Worm (Caenorhabditis elegans): ENCODE measurements around the gene C05D11.13.
A peak's percentile ranks its signal among the peaks of the same experiment; 100 is the strongest.

Gene C05D11.13

DNA sequence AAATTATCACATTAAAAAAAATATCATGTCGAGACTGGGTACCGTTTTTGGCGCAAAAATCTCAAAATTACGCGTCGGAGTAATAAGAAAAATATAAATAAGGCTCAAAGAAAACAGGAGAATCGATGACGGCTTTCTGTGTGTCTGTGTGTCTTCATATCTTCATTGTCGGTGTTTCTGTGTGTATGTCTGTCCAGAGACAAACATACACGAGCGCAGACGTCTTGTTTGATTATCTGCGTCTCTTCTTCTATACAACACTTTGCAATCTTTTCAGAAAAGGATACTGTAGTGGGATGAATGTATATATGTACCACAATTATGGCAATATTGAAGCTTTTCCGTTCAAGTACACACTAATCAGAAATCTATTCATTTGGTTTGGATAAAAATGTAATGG, at the start of gene C05D11.13:
C05D11.13 (minus strand) TSS at position 252 of the 400 bp plus-strand sequence.
- TF ChIP-seq sox-4 (tag; optimal IDR thresholded peaks at IDR 0.05) = no peak
- no peak for TF ChIP-seq C38D4.7 (GFP tag; optimal IDR thresholded peaks at IDR 0.05)
- no peak for TF ChIP-seq che-1 (tag; optimal IDR thresholded peaks at IDR 0.05)
- peak; percentile 41 for TF ChIP-seq unc-55 (GFP tag; optimal IDR thresholded peaks at IDR 0.05)
- TF ChIP-seq tbx-2 (tag; optimal IDR thresholded peaks at IDR 0.05) = peak; percentile 16
- TF ChIP-seq unc-86 (tag; optimal IDR thresholded peaks at IDR 0.05) = peak; percentile 4
- TF ChIP-seq nfya-1 (tag; optimal IDR thresholded peaks at IDR 0.05) = peak; percentile 6
- TF ChIP-seq sdc-2 (tag; optimal IDR thresholded peaks at IDR 0.05) = no peak
- TF ChIP-seq ref-2 (tag; optimal IDR thresholded peaks at IDR 0.05) = peak; percentile 28
- TF ChIP-seq elt-2 (tag; optimal IDR thresholded peaks at IDR 0.05) = peak; percentile 30
- no peak for TF ChIP-seq ceh-24 (tag; optimal IDR thresholded peaks at IDR 0.05)

- TF ChIP-seq nhr-11 (tag; optimal IDR thresholded peaks at IDR 0.05) (no peak), ref-2 (tag; optimal IDR thresholded peaks at IDR 0.05) (no peak), fkh-6 (tag; optimal IDR thresholded peaks at IDR 0.05) (no peak), sdc-2 (tag; optimal IDR thresholded peaks at IDR 0.05) (no peak), pqm-1 (tag; optimal IDR thresholded peaks at IDR 0.05) (no peak), dve-1 (tag; optimal IDR thresholded peaks at IDR 0.05) (no peak), ceh-14 (tag; optimal IDR thresholded peaks at IDR 0.05) (no peak), ahr-1 (tag; optimal IDR thresholded peaks at IDR 0.05) (no peak), dmd-4 (tag; optimal IDR thresholded peaks at IDR 0.05; ENCODE audit: borderline replicate concordance) (no peak), madf-2 (tag; optimal IDR thresholded peaks at IDR 0.05) (no peak), tbx-7 (tag; optimal IDR thresholded peaks at IDR 0.05) (no peak), C08G9.2 (tag; optimal IDR thresholded peaks at IDR 0.05) (no peak), odd-2 (tag; optimal IDR thresholded peaks at IDR 0.05) (no peak), fkh-10 (GFP tag; optimal IDR thresholded peaks at IDR 0.05) (no peak), pros-1 (tag; optimal IDR thresholded peaks at IDR 0.05) (no peak), npax-4 (tag; optimal IDR thresholded peaks at IDR 0.05) (no peak)
These were observed 48.4 kb upstream of the C05D11.13 start, which contains the start of gene srb-11 for ce11 chrIII:6492807-6493206. Gene srb-11, minus strand, starts transcription at chrIII:6492907.

DNA sequence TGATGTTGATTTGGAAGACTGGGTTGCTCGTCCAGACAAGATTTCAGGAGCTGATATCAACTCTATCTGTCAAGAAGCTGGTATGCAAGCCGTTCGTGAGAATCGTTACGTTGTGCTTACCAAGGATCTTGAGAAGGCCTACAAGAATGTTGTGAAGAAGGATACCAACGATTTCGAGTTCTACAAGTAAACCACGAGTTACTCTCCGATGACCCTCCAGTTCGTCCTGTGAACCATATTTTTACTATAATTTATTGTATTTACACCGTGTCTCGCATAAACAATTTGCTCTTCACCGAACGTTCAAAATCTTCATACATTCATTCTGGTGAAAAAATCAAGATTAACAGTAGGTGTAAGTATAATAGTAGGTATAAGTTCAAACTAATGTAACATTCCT, 46.6 kb upstream of the C05D11.13 start:
- TF ChIP-seq unc-42 (tag; optimal IDR thresholded peaks at IDR 0.05) (no peak), pha-4 (tag; optimal IDR thresholded peaks at IDR 0.05) (no peak), ceh-19 (GFP tag; optimal IDR thresholded peaks at IDR 0.05) (no peak), pqm-1 (tag; optimal IDR thresholded peaks at IDR 0.05) (no peak), ceh-31 (tag; optimal IDR thresholded peaks at IDR 0.05) (no peak), fkh-10 (GFP tag; optimal IDR thresholded peaks at IDR 0.05) (no peak), C38D4.7 (GFP tag; optimal IDR thresholded peaks at IDR 0.05) (no peak)

DNA sequence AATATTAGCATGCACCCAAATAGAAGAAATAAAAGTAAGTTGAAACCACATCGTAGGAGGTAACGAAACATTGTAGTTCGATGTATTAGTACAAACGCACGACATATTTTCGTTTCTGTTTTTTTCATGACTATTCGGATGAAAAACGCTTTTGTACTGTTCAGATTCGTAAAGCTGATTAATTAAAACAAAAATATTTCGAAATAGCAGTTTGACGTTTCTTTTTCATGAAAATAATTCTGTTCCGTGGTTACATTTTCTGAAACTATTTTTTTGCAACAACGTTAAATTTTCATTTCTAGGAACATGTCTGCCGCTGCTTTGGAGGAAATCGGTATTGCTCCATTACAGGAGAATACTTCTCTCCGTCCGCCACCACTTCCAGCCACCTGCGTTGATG, 45.1 kb upstream of the C05D11.13 start, which contains the start of gene rpt-3:
rpt-3 (plus strand) TSS at position 301 of the 400 bp plus-strand sequence.
- TF ChIP-seq pag-3 (tag; optimal IDR thresholded peaks at IDR 0.05; ENCODE audit: borderline replicate concordance) = no peak
- TF ChIP-seq unc-55 (GFP tag; optimal IDR thresholded peaks at IDR 0.05) = no peak
- no peak for TF ChIP-seq nhr-11 (tag; optimal IDR thresholded peaks at IDR 0.05)
- no peak for TF ChIP-seq K02D7.2 (tag; optimal IDR thresholded peaks at IDR 0.05)
- TF ChIP-seq tbx-7 (tag; optimal IDR thresholded peaks at IDR 0.05) = no peak
- TF ChIP-seq ahr-1 (tag; optimal IDR thresholded peaks at IDR 0.05) = no peak
- no peak for TF ChIP-seq ceh-14 (tag; optimal IDR thresholded peaks at IDR 0.05)
- TF ChIP-seq ama-1 (optimal IDR thresholded peaks at IDR 0.05) = no peak
- no peak for TF ChIP-seq nfya-1 (tag; optimal IDR thresholded peaks at IDR 0.05)
- no peak for TF ChIP-seq unc-42 (tag; optimal IDR thresholded peaks at IDR 0.05)
- no peak for TF ChIP-seq unc-86 (tag; optimal IDR thresholded peaks at IDR 0.05)
- TF ChIP-seq pha-2 (tag; optimal IDR thresholded peaks at IDR 0.05) = no peak
- TF ChIP-seq ceh-45 (GFP tag; IDR thresholded peaks at IDR 0.05) = no peak
- TF ChIP-seq ztf-16 (tag; optimal IDR thresholded peaks at IDR 0.05) = no peak
- TF ChIP-seq hlh-13 (GFP tag; optimal IDR thresholded peaks at IDR 0.05) = no peak
- no peak for TF ChIP-seq sdc-2 (tag; optimal IDR thresholded peaks at IDR 0.05)
- no peak for TF ChIP-seq dve-1 (tag; optimal IDR thresholded peaks at IDR 0.05)
- TF ChIP-seq dmd-4 (tag; optimal IDR thresholded peaks at IDR 0.05; ENCODE audit: borderline replicate concordance) = no peak
- TF ChIP-seq T23F11.4 (GFP tag; optimal IDR thresholded peaks at IDR 0.05) = no peak
- no peak for TF ChIP-seq ceh-24 (tag; optimal IDR thresholded peaks at IDR 0.05)

Measured in whole organism, late embryonic.